Worm (Caenorhabditis elegans) whole organism, L1 larva: ENCODE measurements around the gene enri-1.

Experiments
- C16A3.4 ChIP-seq: fragments of 150-350 bp; optimal IDR thresholded peaks from 2 replicates; lab custom pipeline; 2014; ENCODE audit warnings: missing biosample characterization, missing genetic modification characterization
- C34B4.2 ChIP-seq: sonication (generic microtip); optimal IDR thresholded peaks from 2 replicates; lab custom pipeline; 2017; ENCODE audit warnings: mild to moderate bottlenecking, missing genetic modification characterization, missing compliant biosample characterization
- F16B12.6 ChIP-seq: fragments of 150-350 bp; optimal IDR thresholded peaks from 2 replicates; lab custom pipeline; 2014; ENCODE audit warnings: missing biosample characterization, missing genetic modification characterization
- blmp-1 ChIP-seq: fragments of 150-350 bp; optimal IDR thresholded peaks from 2 replicates; lab custom pipeline; 2014; ENCODE audit warnings: missing biosample characterization, missing genetic modification characterization
- ceh-63 ChIP-seq: fragments of 200-800 bp; sonication (Bioruptor generic); optimal IDR thresholded peaks from 2 replicates; lab custom pipeline; 2018; ENCODE audit warnings: mild to moderate bottlenecking, missing genetic modification characterization, missing compliant biosample characterization
- ceh-82 ChIP-seq, 3 experiments: fragments of 150-350 bp in 1 of 3; sonication (generic microtip) in 2 of 3; optimal IDR thresholded peaks; 2 replicates each; lab custom pipeline; 2014 to 2017; ENCODE audit warnings: missing biosample characterization in 3 of 3, missing genetic modification characterization in 3 of 3
- ceh-90 ChIP-seq: sonication (generic microtip); optimal IDR thresholded peaks from 2 replicates; lab custom pipeline; 2016; ENCODE audit warnings: missing genetic modification characterization, missing compliant biosample characterization
- ces-1 ChIP-seq: fragments of 150-350 bp; optimal IDR thresholded peaks from 2 replicates; lab custom pipeline; 2014; ENCODE audit warnings: missing biosample characterization, missing genetic modification reagents, missing genetic modification characterization
- dpl-1 ChIP-seq, 3 experiments: fragments of 150-350 bp in 2 of 3; sonication (generic microtip) in 1 of 3; optimal IDR thresholded peaks; 2 replicates each; lab custom pipeline; 2014 to 2017; ENCODE audit warnings: missing biosample characterization in 3 of 3, missing genetic modification characterization in 3 of 3, missing genetic modification reagents in 3 of 3
- efl-1 ChIP-seq, 4 experiments: fragments of 150-350 bp; optimal IDR thresholded peaks in 3 of 4; peaks in 1 of 4; 1 replicate in 1 of 4; 2 replicates in 3 of 4; lab custom pipeline; 2014; ENCODE audit warnings: missing biosample characterization in 2 of 4, missing genetic modification characterization in 2 of 4, missing genetic modification reagents in 2 of 4
- elt-2 ChIP-seq: sonication (generic microtip); optimal IDR thresholded peaks from 2 replicates; lab custom pipeline; 2016; ENCODE audit warnings: missing genetic modification characterization, mild to moderate bottlenecking, inconsistent platforms, missing compliant biosample characterization, missing genetic modification reagents
- ets-5 ChIP-seq: fragments of 200-800 bp; sonication (Bioruptor generic); IDR thresholded peaks from 2 replicates; pipeline ENCODE4 v1.3.6; 2022; ENCODE audit warnings: missing genetic modification characterization, missing compliant biosample characterization
- fkh-4 ChIP-seq: sonication (generic microtip); optimal IDR thresholded peaks from 2 replicates; lab custom pipeline; 2016; ENCODE audit warnings: missing compliant biosample characterization, missing genetic modification characterization, borderline replicate concordance
- fos-1 ChIP-seq: fragments of 150-350 bp; optimal IDR thresholded peaks from 2 replicates; lab custom pipeline; 2014; ENCODE audit warnings: missing biosample characterization, missing genetic modification characterization
- grh-1 ChIP-seq: fragments of 200-800 bp; sonication (Bioruptor generic); IDR thresholded peaks from 2 replicates; pipeline ENCODE4 v1.3.6; 2022; ENCODE audit warnings: missing genetic modification reagents, missing genetic modification characterization, missing compliant biosample characterization
- hpl-2 ChIP-seq: fragments of 150-350 bp; optimal IDR thresholded peaks from 2 replicates; lab custom pipeline; 2014; ENCODE audit warnings: missing biosample characterization, missing genetic modification reagents, missing genetic modification characterization
- irx-1 ChIP-seq: sonication (generic microtip); optimal IDR thresholded peaks from 2 replicates; lab custom pipeline; 2016; ENCODE audit warnings: missing genetic modification characterization, missing compliant biosample characterization
- jun-1 ChIP-seq: fragments of 150-350 bp; optimal IDR thresholded peaks from 2 replicates; lab custom pipeline; 2014; ENCODE audit warnings: missing biosample characterization, missing genetic modification reagents, missing genetic modification characterization
- lin-15B ChIP-seq: fragments of 150-350 bp; sonication (generic microtip); optimal IDR thresholded peaks from 3 replicates; lab custom pipeline; 2014; ENCODE audit warnings: missing biosample characterization, missing genetic modification characterization
- lin-39 ChIP-seq: fragments of 150-350 bp; optimal IDR thresholded peaks from 2 replicates; lab custom pipeline; 2014; ENCODE audit warnings: missing biosample characterization, missing genetic modification reagents, missing genetic modification characterization
- lsy-2 ChIP-seq, 2 experiments: fragments of 150-350 bp; optimal IDR thresholded peaks; 2 replicates each; lab custom pipeline; 2014; ENCODE audit warnings: missing biosample characterization in 2 of 2, missing genetic modification characterization in 2 of 2
- mef-2 ChIP-seq: fragments of 150-350 bp; optimal IDR thresholded peaks from 2 replicates; lab custom pipeline; 2014; ENCODE audit warnings: missing biosample characterization, missing genetic modification characterization
- nhr-19 ChIP-seq: fragments of 200-800 bp; sonication (Bioruptor generic); conservative IDR thresholded peaks from 2 replicates; pipeline ENCODE4 v1.3.6; 2022; ENCODE audit warnings: missing genetic modification characterization, missing compliant biosample characterization
- nhr-71 ChIP-seq: sonication (generic microtip); optimal IDR thresholded peaks from 2 replicates; lab custom pipeline; 2016; ENCODE audit warnings: mild to moderate bottlenecking, missing genetic modification characterization, moderate library complexity, missing compliant biosample characterization
- nhr-76 ChIP-seq: sonication (generic microtip); optimal IDR thresholded peaks from 2 replicates; lab custom pipeline; 2017; ENCODE audit warnings: missing biosample characterization, missing genetic modification characterization
- nhr-85 ChIP-seq: sonication (generic microtip); peaks from one replicate; lab custom pipeline; 2016; ENCODE audit warnings: missing genetic modification characterization, inconsistent platforms, missing compliant biosample characterization
- nhr-90 ChIP-seq: sonication (generic microtip); optimal IDR thresholded peaks from 2 replicates; lab custom pipeline; 2016; ENCODE audit warnings: mild to moderate bottlenecking, missing genetic modification characterization, missing compliant biosample characterization; ENCODE audit not compliant: poor library complexity
- skn-1 ChIP-seq: fragments of 150-350 bp; optimal IDR thresholded peaks from 2 replicates; lab custom pipeline; 2014; ENCODE audit warnings: missing biosample characterization, missing genetic modification characterization
- snpc-4 ChIP-seq: fragments of 150-350 bp; optimal IDR thresholded peaks from 2 replicates; lab custom pipeline; 2014; ENCODE audit warnings: missing biosample characterization, missing genetic modification characterization
- sox-4 ChIP-seq: sonication (generic microtip); optimal IDR thresholded peaks from 2 replicates; lab custom pipeline; 2016; ENCODE audit warnings: missing genetic modification characterization, missing compliant biosample characterization
- sptf-1 ChIP-seq: fragments of 150-350 bp; optimal IDR thresholded peaks from 2 replicates; lab custom pipeline; 2014; ENCODE audit warnings: missing biosample characterization, missing genetic modification characterization
- swsn-7 ChIP-seq: sonication (generic microtip); optimal IDR thresholded peaks from 2 replicates; lab custom pipeline; 2016; ENCODE audit warnings: missing genetic modification characterization, missing compliant biosample characterization
- tbx-2 ChIP-seq: sonication (generic microtip); optimal IDR thresholded peaks from 2 replicates; lab custom pipeline; 2016; ENCODE audit warnings: missing genetic modification characterization, missing compliant biosample characterization
- tlp-1 ChIP-seq: fragments of 150-350 bp; optimal IDR thresholded peaks from 2 replicates; lab custom pipeline; 2014; ENCODE audit warnings: missing biosample characterization, missing genetic modification characterization
- unc-130 ChIP-seq: fragments of 150-350 bp; optimal IDR thresholded peaks from 2 replicates; lab custom pipeline; 2017; ENCODE audit warnings: missing biosample characterization, missing genetic modification characterization, inconsistent platforms
- unc-62 ChIP-seq: fragments of 150-350 bp; optimal IDR thresholded peaks from 2 replicates; lab custom pipeline; 2014; ENCODE audit warnings: missing biosample characterization, missing genetic modification reagents, missing genetic modification characterization
- unc-86 ChIP-seq: sonication (generic microtip); optimal IDR thresholded peaks from 2 replicates; lab custom pipeline; 2016; ENCODE audit warnings: missing genetic modification characterization, missing compliant biosample characterization
- ztf-11 ChIP-seq, 2 experiments: sonication (generic microtip); optimal IDR thresholded peaks; 2 replicates each; lab custom pipeline; 2016 to 2017; ENCODE audit warnings: missing genetic modification characterization in 2 of 2, missing biosample characterization in 1 of 2, missing compliant biosample characterization in 1 of 2
- ztf-4 ChIP-seq: fragments of 150-350 bp; optimal IDR thresholded peaks from 2 replicates; lab custom pipeline; 2014; ENCODE audit warnings: missing biosample characterization, missing genetic modification characterization

The enri-1 gene

ce11 chrII:2377751-2378150 lies 36.3 kb upstream of the enri-1 start, which contains the start of gene F16G10.6:
TSS of gene F16G10.6 (minus strand) at chrII:2377851.
- TF ChIP-seq sox-4 (tag; lab: Kevin White, UChicago) (no peak), ceh-82 (tag; optimal IDR thresholded peaks at IDR 0.05; lab: Kevin White, UChicago) (no peak), mef-2 (tag; lab: Kevin White, UChicago) (no peak), fos-1 (tag; lab: Kevin White, UChicago) (no peak), ces-1 (GFP tag; lab: Kevin White, UChicago) (no peak), nhr-19 (GFP tag; lab: Robert Waterston, UW) (no peak), ztf-11 (tag; optimal IDR thresholded peaks at IDR 0.05; lab: Kevin White, UChicago) (no peak), nhr-76 (tag; lab: Kevin White, UChicago) (no peak)

ce11 chrII:2374973-2375372 lies 33.6 kb upstream of the enri-1 start, which contains the start of gene F16G10.2:
TSS of gene F16G10.2 (plus strand) at chrII:2375273.
- TF ChIP-seq nhr-71 (tag; lab: Kevin White, UChicago), result no peak
- no peak for TF ChIP-seq elt-2
- no peak for TF ChIP-seq nhr-19 (GFP tag; lab: Robert Waterston, UW)
- no peak for TF ChIP-seq fkh-4 (tag; lab: Kevin White, UChicago)
- no peak for TF ChIP-seq sptf-1 (tag; lab: Kevin White, UChicago)
- no peak for TF ChIP-seq skn-1 (tag; lab: Kevin White, UChicago)
- no peak for TF ChIP-seq grh-1 (GFP tag; lab: Robert Waterston, UW)
- TF ChIP-seq efl-1 (optimal IDR thresholded peaks at IDR 0.05; lab: Kevin White, UChicago), result no peak
- TF ChIP-seq efl-1 (GFP tag; optimal IDR thresholded peaks at IDR 0.05 in 1 of 2; lab: Kevin White, UChicago), result no peak
- TF ChIP-seq dpl-1 (GFP tag; optimal IDR thresholded peaks at IDR 0.05; lab: Kevin White, UChicago), result no peak
- TF ChIP-seq, all 84 proteins: peak for 0

ce11 chrII:2372090-2372489 lies 30.7 kb upstream of the enri-1 start, which contains the start of gene F16G10.3:
TSS of gene F16G10.3 (plus strand) at chrII:2372390.
- TF ChIP-seq fos-1 (tag; lab: Kevin White, UChicago) (no peak), efl-1 (optimal IDR thresholded peaks at IDR 0.05; lab: Kevin White, UChicago) (no peak), efl-1 (GFP tag; optimal IDR thresholded peaks at IDR 0.05 in 1 of 2; lab: Kevin White, UChicago) (peak in 1 of 2 experiments; percentile 27), lin-39 (no peak)

ce11 chrII:2368956-2369355 lies 27.5 kb upstream of the enri-1 start, which contains the start of gene hpo-25:
TSS of gene hpo-25 (plus strand) at chrII:2369256.
- TF ChIP-seq nhr-90 (tag; lab: Kevin White, UChicago) (no peak), unc-86 (tag; lab: Kevin White, UChicago) (no peak), nhr-85 (tag; lab: Kevin White, UChicago) (no peak), ceh-90 (tag; lab: Kevin White, UChicago) (no peak), jun-1 (tag; lab: Kevin White, UChicago) (no peak), lin-15B (tag; lab: Kevin White, UChicago) (no peak), unc-130 (tag; lab: Kevin White, UChicago) (no peak), snpc-4 (tag; lab: Kevin White, UChicago) (no peak), C16A3.4 (no peak), ztf-4 (tag; lab: Kevin White, UChicago) (no peak), lsy-2 (tag; optimal IDR thresholded peaks at IDR 0.05; lab: Kevin White, UChicago) (no peak), tbx-2 (tag; lab: Kevin White, UChicago) (no peak), hpl-2 (GFP tag; lab: Kevin White, UChicago) (no peak)
- TF ChIP-seq, all 84 proteins: peak for 0

ce11 chrII:2366623-2367365 lies 25.4 kb upstream of the enri-1 start, which contains the start of the genes F43C11.12 and F16G10.5:
TSS of gene F43C11.12 (minus strand) at chrII:2366723.
TSS of gene F16G10.5 (plus strand) at chrII:2367315.
- TF ChIP-seq irx-1 (tag; lab: Kevin White, UChicago) (no peak), ets-5 (no peak), ceh-90 (tag; lab: Kevin White, UChicago) (no peak), ceh-63 (no peak), skn-1 (tag; lab: Kevin White, UChicago) (no peak), C34B4.2 (no peak), nhr-90 (tag; lab: Kevin White, UChicago) (no peak), nhr-85 (tag; lab: Kevin White, UChicago) (no peak), ceh-82 (tag; optimal IDR thresholded peaks at IDR 0.05; lab: Kevin White, UChicago) (no peak), ces-1 (GFP tag; lab: Kevin White, UChicago) (no peak), unc-62 (no peak), swsn-7 (tag; lab: Kevin White, UChicago) (no peak), lin-39 (no peak), tlp-1 (tag; lab: Kevin White, UChicago) (no peak), F16B12.6 (tag; lab: Kevin White, UChicago) (no peak), blmp-1 (tag; lab: Kevin White, UChicago) (no peak)
